Worm (Caenorhabditis elegans) whole organism, L4/young adult: ENCODE measurements around the gene adr-2.

Experiments used
- dao-5 ChIP-seq: sonication (generic microtip); optimal IDR thresholded peaks from 2 replicates; lab custom pipeline; 2016; ENCODE audit warnings: missing genotype, missing genetic modification characterization, moderate library complexity, missing compliant biosample characterization
- him-1 ChIP-seq: sonication (generic microtip); optimal IDR thresholded peaks from 2 replicates; lab custom pipeline; 2016; ENCODE audit warnings: missing genotype, missing genetic modification reagents, missing genetic modification characterization, missing compliant biosample characterization

ce11 chrIII:7212028-7212427 is 20.7 kb downstream of the adr-2 start:
- TF ChIP-seq him-1 (tag; lab: Kevin White, UChicago) (no peak), dao-5 (tag; lab: Kevin White, UChicago) (no peak)
